Fruit fly (Drosophila melanogaster): ENCODE results near the gene Cpr72Ec.

Gene Cpr72Ec

DNA sequence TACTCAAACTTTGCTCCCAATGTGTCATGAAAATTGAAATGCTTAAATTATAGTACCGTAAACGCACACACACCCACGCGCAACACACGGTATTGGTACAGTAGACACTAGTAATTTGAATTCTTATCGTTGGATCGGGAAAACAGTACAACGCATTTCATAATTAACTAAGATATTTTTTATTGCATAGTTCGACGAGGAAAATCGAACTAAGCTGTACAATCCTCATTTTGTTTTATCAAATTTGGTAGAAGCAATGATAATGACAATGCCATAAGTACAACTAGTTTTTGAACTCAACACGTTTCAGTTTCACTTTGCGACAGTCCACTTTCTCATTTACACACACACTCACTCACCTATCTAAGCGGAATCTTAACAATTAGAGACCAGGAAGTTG, 13.6 kb upstream of the Cpr72Ec start (continued):
- peak; percentile 27 for TF ChIP-seq ewg (GFP tag; optimal IDR thresholded peaks at IDR 0.05)
- TF ChIP-seq jigr1 (GFP tag; IDR thresholded peaks at IDR 0.05), result no peak
- TF ChIP-seq ind (GFP tag; optimal IDR thresholded peaks at IDR 0.05), result peak; percentile 76
- peak; percentile 53 for TF ChIP-seq Hr3 (GFP tag; optimal IDR thresholded peaks at IDR 0.05)
- TF ChIP-seq CG17328 (GFP tag; IDR thresholded peaks at IDR 0.05), result no peak
- peak; percentile 56 for TF ChIP-seq CG13775 (GFP tag; optimal IDR thresholded peaks at IDR 0.05)
- TF ChIP-seq Sox100B (GFP tag; optimal IDR thresholded peaks at IDR 0.05), result peak; percentile 64
- TF ChIP-seq Kr (GFP tag; optimal IDR thresholded peaks at IDR 0.05), result no peak
- peak; percentile 63 for TF ChIP-seq tin (GFP tag; optimal IDR thresholded peaks at IDR 0.05)
- TF ChIP-seq stc (GFP tag; IDR thresholded peaks at IDR 0.05), result 0 out of 2 replicates have a peak, but pooled peaks have one; percentile 7
- no peak for TF ChIP-seq sima (GFP tag; optimal IDR thresholded peaks at IDR 0.05)
- peak; percentile 79 for TF ChIP-seq CG13424 (tag; optimal IDR thresholded peaks at IDR 0.05)
- TF ChIP-seq ci (GFP tag; IDR thresholded peaks at IDR 0.05), result 0 out of 3 replicates have a peak, but pooled peaks have one; percentile 15
- peak; percentile 18 for TF ChIP-seq CG1647 (GFP tag; optimal IDR thresholded peaks at IDR 0.05)
- no peak for TF ChIP-seq CG10565 (GFP tag; optimal IDR thresholded peaks at IDR 0.05)
- no peak for TF ChIP-seq tup (GFP tag; optimal IDR thresholded peaks at IDR 0.05)
- peak; percentile 59 for TF ChIP-seq Ssrp (tag; optimal IDR thresholded peaks at IDR 0.05)
- TF ChIP-seq slp2 (GFP tag; optimal IDR thresholded peaks at IDR 0.05), result no peak
- 0 out of 2 replicates have a peak, but pooled peaks have one; percentile 36 for TF ChIP-seq wdn (GFP tag; IDR thresholded peaks at IDR 0.05)
- TF ChIP-seq br (optimal IDR thresholded peaks at IDR 0.05), result no peak
- peak; percentile 65 for TF ChIP-seq HHEX (GFP tag; optimal IDR thresholded peaks at IDR 0.05)
- 0 out of 2 replicates have a peak, but pooled peaks have one; percentile 5 for TF ChIP-seq ssp (GFP tag; IDR thresholded peaks at IDR 0.05)
- TF ChIP-seq sob (GFP tag; IDR thresholded peaks at IDR 0.05), result peak; percentile 66
- peak; percentile 9 for TF ChIP-seq CG33213 (GFP tag; optimal IDR thresholded peaks at IDR 0.05)
- TF ChIP-seq dm (GFP tag; optimal IDR thresholded peaks at IDR 0.05), result peak; percentile 57
- no peak for TF ChIP-seq aop (GFP tag; IDR thresholded peaks at IDR 0.05)
- TF ChIP-seq jumu (GFP tag; optimal IDR thresholded peaks at IDR 0.05), result peak; percentile 57
- peak; percentile 74 for TF ChIP-seq Dek (tag; optimal IDR thresholded peaks at IDR 0.05)
- peak; percentile 1 for TF ChIP-seq Nf-YB (GFP tag; optimal IDR thresholded peaks at IDR 0.05)
- TF ChIP-seq BtbVII (GFP tag; optimal IDR thresholded peaks at IDR 0.05), result peak; percentile 81
- TF ChIP-seq sim (GFP tag; IDR thresholded peaks at IDR 0.05), result 0 out of 2 replicates have a peak, but pooled peaks have one; percentile 41
- TF ChIP-seq ase (GFP tag; IDR thresholded peaks at IDR 0.05), result no peak; the same call in 2 of the 3 replicates
- TF ChIP-seq CG18476 (GFP tag; optimal IDR thresholded peaks at IDR 0.05), result peak; percentile 1
- peak; percentile 40 for TF ChIP-seq Camta (GFP tag; optimal IDR thresholded peaks at IDR 0.05)
- TF ChIP-seq HLH3B (GFP tag; IDR thresholded peaks at IDR 0.05), result peak; percentile 60
- peak; percentile 16 for TF ChIP-seq CG15011 (GFP tag; optimal IDR thresholded peaks at IDR 0.05)
- TF ChIP-seq insv (GFP tag; optimal IDR thresholded peaks at IDR 0.05), result no peak
- TF ChIP-seq Trl (optimal IDR thresholded peaks at IDR 0.05), result no peak
- peak; percentile 60 for TF ChIP-seq Trl (GFP tag; optimal IDR thresholded peaks at IDR 0.05)
- peak; percentile 16 for TF ChIP-seq kah (GFP tag; optimal IDR thresholded peaks at IDR 0.05)
- TF ChIP-seq trem (tag; optimal IDR thresholded peaks at IDR 0.05), result peak; percentile 42
- TF ChIP-seq Dfd (GFP tag; optimal IDR thresholded peaks at IDR 0.05), result no peak
- peak; percentile 44 for TF ChIP-seq CG15514 (GFP tag; optimal IDR thresholded peaks at IDR 0.05)
- no peak for TF ChIP-seq lbe (GFP tag; optimal IDR thresholded peaks at IDR 0.05)
- peak; percentile 65 for TF ChIP-seq CG12219 (GFP tag; optimal IDR thresholded peaks at IDR 0.05)
- TF ChIP-seq CG3281 (GFP tag; optimal IDR thresholded peaks at IDR 0.05), result peak; percentile 81
- TF ChIP-seq zfh2 (GFP tag; optimal IDR thresholded peaks at IDR 0.05), result peak; percentile 65
- peak; percentile 63 for TF ChIP-seq mam (GFP tag; optimal IDR thresholded peaks at IDR 0.05)
- peak; percentile 28 for TF ChIP-seq eyg (GFP tag; optimal IDR thresholded peaks at IDR 0.05)
- no peak for TF ChIP-seq nom (GFP tag; optimal IDR thresholded peaks at IDR 0.05)
- TF ChIP-seq CG13624 (GFP tag; optimal IDR thresholded peaks at IDR 0.05), result peak; percentile 71
- TF ChIP-seq nerfin-1 (tag; optimal IDR thresholded peaks at IDR 0.05), result peak; percentile 49
